Worm (Caenorhabditis elegans): ENCODE data around the gene ergo-1.

DNA sequence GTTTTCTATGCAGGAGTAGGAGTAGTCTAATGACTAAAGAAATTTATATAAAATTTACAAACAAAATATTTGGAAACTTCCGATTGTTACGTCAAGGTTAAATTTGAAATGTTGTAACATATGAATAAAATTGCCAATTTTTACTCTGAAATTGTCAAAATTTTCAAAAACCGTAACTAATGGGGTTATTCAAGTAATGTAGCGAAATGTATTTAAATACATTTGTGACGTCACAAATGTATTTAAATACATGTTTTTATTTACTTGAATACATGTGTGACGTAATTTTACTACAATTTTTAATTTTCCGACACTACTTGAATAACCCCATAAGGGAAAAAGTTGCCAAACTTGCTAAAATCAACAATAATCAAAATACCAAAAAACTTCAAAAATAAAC lies 44.8 kb downstream of the ergo-1 start:
- no peak for TF ChIP-seq nhr-28 (tag; optimal IDR thresholded peaks at IDR 0.05)
- no peak for TF ChIP-seq sptf-1 (tag; optimal IDR thresholded peaks at IDR 0.05)
- no peak for TF ChIP-seq unc-62 (GFP tag; optimal IDR thresholded peaks at IDR 0.05)
- no peak for TF ChIP-seq nhr-76 (tag; optimal IDR thresholded peaks at IDR 0.05)

Data from whole organism, mixed stage, embryonic.